Fruit fly (Drosophila melanogaster) whole organism, embryonic: ENCODE results near the gene alpha-Est7.

Source experiments
- CG1024 ChIP-seq: fragments of 200-800 bp; sonication (Bioruptor generic); IDR thresholded peaks from 2 replicates; pipeline ENCODE4 v1.3.6; 2022; ENCODE audit warnings: missing biosample characterization, missing genetic modification characterization
- CG10274 ChIP-seq: fragments of 200-800 bp; sonication (Bioruptor generic); optimal IDR thresholded peaks from 3 replicates; lab custom pipeline; 2017; ENCODE audit warnings: missing biosample characterization, mild to moderate bottlenecking, missing genetic modification characterization
- CG10366 ChIP-seq: fragments of 200-800 bp; sonication (Bioruptor generic); IDR thresholded peaks from 2 replicates; pipeline ENCODE4 v1.3.6; 2022; ENCODE audit warnings: missing biosample characterization, missing genetic modification characterization
- CG11093 ChIP-seq: fragments of 200-800 bp; sonication (Bioruptor generic); IDR thresholded peaks from 3 replicates; pipeline ENCODE4 v1.3.6; 2022; ENCODE audit warnings: missing biosample characterization, missing genetic modification characterization
- CG12659 ChIP-seq: fragments of 200-800 bp; sonication (Bioruptor generic); optimal IDR thresholded peaks from 3 replicates; lab custom pipeline; 2017; ENCODE audit warnings: mild to moderate bottlenecking, missing biosample characterization, missing genetic modification reagents, missing genetic modification characterization
- CG14050 ChIP-seq: fragments of 200-800 bp; sonication (Bioruptor generic); IDR thresholded peaks from 3 replicates; pipeline ENCODE4 v1.3.6; 2022; ENCODE audit warnings: missing biosample characterization, missing genetic modification characterization
- CG15479 ChIP-seq: fragments of 200-800 bp; sonication (Bioruptor generic); optimal IDR thresholded peaks from 3 replicates; lab custom pipeline; 2019; ENCODE audit warnings: missing biosample characterization, mild to moderate bottlenecking, missing genetic modification characterization, moderate library complexity
- CG15601 ChIP-seq: fragments of 200-800 bp; sonication (Bioruptor generic); optimal IDR thresholded peaks from 3 replicates; lab custom pipeline; 2019; ENCODE audit warnings: missing biosample characterization, mild to moderate bottlenecking, missing genetic modification characterization, moderate library complexity
- CG1603 ChIP-seq: fragments of 200-800 bp; sonication (Bioruptor generic); optimal IDR thresholded peaks from 2 replicates; lab custom pipeline; 2019; ENCODE audit warnings: missing biosample characterization, mild to moderate bottlenecking, missing genetic modification characterization, moderate library complexity
- CG16815 ChIP-seq: fragments of 200-800 bp; sonication (Bioruptor generic); optimal IDR thresholded peaks from 3 replicates; lab custom pipeline; 2017; ENCODE audit warnings: missing biosample characterization, mild to moderate bottlenecking, missing genetic modification characterization
- CG17328 ChIP-seq: fragments of 200-800 bp; sonication (Bioruptor generic); IDR thresholded peaks from 2 replicates; pipeline ENCODE4 v1.3.6; 2022; ENCODE audit warnings: missing biosample characterization, missing genetic modification characterization
- CG17359 ChIP-seq: fragments of 200-800 bp; sonication (Bioruptor generic); optimal IDR thresholded peaks from 3 replicates; lab custom pipeline; 2018; ENCODE audit warnings: missing biosample characterization, mild to moderate bottlenecking, missing genetic modification characterization, moderate library complexity
- CG17568 ChIP-seq: fragments of 200-800 bp; sonication (Bioruptor generic); optimal IDR thresholded peaks from 2 replicates; lab custom pipeline; 2018; ENCODE audit warnings: missing biosample characterization, mild to moderate bottlenecking, missing genetic modification characterization, moderate library complexity
- CG30020 ChIP-seq: fragments of 200-800 bp; optimal IDR thresholded peaks from 2 replicates; lab custom pipeline; 2019; ENCODE audit warnings: missing biosample characterization, mild to moderate bottlenecking, missing genetic modification characterization, moderate library complexity
- CG31388 ChIP-seq: fragments of 200-800 bp; sonication (Bioruptor generic); optimal IDR thresholded peaks from 2 replicates; lab custom pipeline; 2016; ENCODE audit warnings: missing biosample characterization, missing genetic modification characterization
- CG31441 ChIP-seq: fragments of 200-800 bp; sonication (Bioruptor generic); IDR thresholded peaks from 2 replicates; pipeline ENCODE4 v1.3.6; 2022; ENCODE audit warnings: missing biosample characterization, missing genetic modification characterization
- CG3407 ChIP-seq: fragments of 200-800 bp; sonication (Bioruptor generic); optimal IDR thresholded peaks from 2 replicates; lab custom pipeline; 2018; ENCODE audit warnings: missing biosample characterization, mild to moderate bottlenecking, missing genetic modification characterization
- CG6689 ChIP-seq: fragments of 200-800 bp; sonication (Bioruptor generic); IDR thresholded peaks from 2 replicates; pipeline ENCODE4 v1.3.6; 2022; ENCODE audit warnings: missing biosample characterization, missing genetic modification characterization
- CG8944 ChIP-seq: fragments of 200-800 bp; sonication (Bioruptor generic); optimal IDR thresholded peaks from 3 replicates; lab custom pipeline; 2016; ENCODE audit warnings: missing biosample characterization, missing genetic modification characterization
- CHES-1-like ChIP-seq: fragments of 200-800 bp; sonication (Bioruptor generic); optimal IDR thresholded peaks from 2 replicates; lab custom pipeline; 2016; ENCODE audit warnings: missing biosample characterization, missing genetic modification characterization
- Dad ChIP-seq: fragments of 200-800 bp; sonication (Bioruptor generic); optimal IDR thresholded peaks from 3 replicates; lab custom pipeline; 2016; ENCODE audit warnings: missing biosample characterization, missing genetic modification characterization
- Dip2 ChIP-seq: fragments of 200-800 bp; sonication (Bioruptor generic); IDR thresholded peaks from 2 replicates; pipeline ENCODE4 v1.3.6; 2022; ENCODE audit warnings: missing biosample characterization, missing genetic modification characterization
- Gsc ChIP-seq: fragments of 200-800 bp; sonication (Bioruptor generic); IDR thresholded peaks from 2 replicates; pipeline ENCODE4 v1.3.6; 2022; ENCODE audit warnings: missing biosample characterization, missing genetic modification characterization
- Gug ChIP-seq: fragments of 200-800 bp; sonication (Bioruptor generic); IDR thresholded peaks from 4 replicates; pipeline ENCODE4 v1.3.6; 2022; ENCODE audit warnings: missing biosample characterization, missing genetic modification characterization
- HHEX ChIP-seq: fragments of 200-800 bp; sonication (Bioruptor generic); optimal IDR thresholded peaks from 3 replicates; lab custom pipeline; 2017; ENCODE audit warnings: missing biosample characterization, mild to moderate bottlenecking, missing genetic modification characterization, missing genetic modification reagents
- Hand ChIP-seq: fragments of 200-800 bp; sonication (Bioruptor generic); optimal IDR thresholded peaks from 2 replicates; lab custom pipeline; 2017; ENCODE audit warnings: mild to moderate bottlenecking, missing biosample characterization, missing genetic modification reagents, missing genetic modification characterization
- Nf-YB ChIP-seq: fragments of 200-800 bp; sonication (Bioruptor generic); optimal IDR thresholded peaks from 3 replicates; lab custom pipeline; 2019; ENCODE audit warnings: missing biosample characterization, mild to moderate bottlenecking, missing genetic modification characterization, moderate library complexity
- Optix ChIP-seq: fragments of 200-800 bp; sonication (Bioruptor generic); IDR thresholded peaks from 3 replicates; pipeline ENCODE4 v1.3.6; 2022; ENCODE audit warnings: missing biosample characterization, missing genetic modification characterization
- Sry-δ ChIP-seq: fragments of 200-800 bp; sonication (Bioruptor generic); optimal IDR thresholded peaks from 2 replicates; lab custom pipeline; 2016; ENCODE audit warnings: missing biosample characterization, missing genetic modification characterization
- Tbp ChIP-seq: fragments of >200 bp; optimal IDR thresholded peaks from 2 replicates; lab custom pipeline; 2018; ENCODE audit warnings: missing biosample characterization, missing genetic modification characterization
- br ChIP-seq: fragments of >200 bp; optimal IDR thresholded peaks from 2 replicates; lab custom pipeline; 2017
- cad ChIP-seq: fragments of >200 bp; optimal IDR thresholded peaks from 2 replicates; lab custom pipeline; 2017; ENCODE audit warnings: missing biosample characterization, missing genetic modification characterization
- cg ChIP-seq: fragments of 200-800 bp; sonication (Bioruptor generic); optimal IDR thresholded peaks from 3 replicates; lab custom pipeline; 2019; ENCODE audit warnings: missing biosample characterization, mild to moderate bottlenecking, missing genetic modification characterization, moderate library complexity
- crc ChIP-seq: fragments of 200-800 bp; sonication (Bioruptor generic); optimal IDR thresholded peaks from 2 replicates; lab custom pipeline; 2016; ENCODE audit warnings: missing biosample characterization, missing genetic modification characterization
- cwo ChIP-seq: fragments of 200-800 bp; sonication (Bioruptor generic); optimal IDR thresholded peaks from 3 replicates; lab custom pipeline; 2017; ENCODE audit warnings: missing biosample characterization, missing genetic modification characterization, mild to moderate bottlenecking, moderate library complexity, missing genetic modification reagents
- dpn ChIP-seq, 2 experiments: fragments of 200-800 bp; sonication (Bioruptor generic); optimal IDR thresholded peaks; 3 replicates each; lab custom pipeline; 2016; ENCODE audit warnings: missing biosample characterization in 2 of 2, missing genetic modification characterization in 2 of 2
- emc ChIP-seq: fragments of 200-800 bp; sonication (Bioruptor generic); optimal IDR thresholded peaks from 2 replicates; lab custom pipeline; 2016; ENCODE audit warnings: missing biosample characterization, missing genetic modification characterization
- fd102C ChIP-seq: fragments of 200-800 bp; sonication (Bioruptor generic); optimal IDR thresholded peaks from 2 replicates; lab custom pipeline; 2018; ENCODE audit warnings: missing biosample characterization, mild to moderate bottlenecking, missing genetic modification characterization, moderate library complexity
- gem ChIP-seq: fragments of 200-800 bp; sonication (Bioruptor generic); optimal IDR thresholded peaks from 2 replicates; lab custom pipeline; 2019; ENCODE audit warnings: missing biosample characterization, mild to moderate bottlenecking, missing genetic modification characterization, moderate library complexity
- grau ChIP-seq: fragments of 200-800 bp; optimal IDR thresholded peaks from 3 replicates; lab custom pipeline; 2019; ENCODE audit warnings: missing biosample characterization, mild to moderate bottlenecking, missing genetic modification characterization, moderate library complexity
- ind ChIP-seq: fragments of 200-800 bp; sonication (Bioruptor generic); optimal IDR thresholded peaks from 3 replicates; lab custom pipeline; 2016; ENCODE audit warnings: missing biosample characterization, missing genetic modification characterization
- jing ChIP-seq: fragments of 200-800 bp; sonication (Bioruptor generic); optimal IDR thresholded peaks from 2 replicates; lab custom pipeline; 2018; ENCODE audit warnings: missing biosample characterization, mild to moderate bottlenecking, missing genetic modification characterization
- ken ChIP-seq: fragments of 200-800 bp; sonication (Bioruptor generic); IDR thresholded peaks from 3 replicates; pipeline ENCODE4 v1.3.6; 2022; ENCODE audit warnings: missing biosample characterization, missing genetic modification characterization
- lbe ChIP-seq: fragments of 200-800 bp; sonication (Bioruptor generic); optimal IDR thresholded peaks from 2 replicates; lab custom pipeline; 2016; ENCODE audit warnings: missing biosample characterization, mild to moderate bottlenecking, missing genetic modification characterization
- maf-S ChIP-seq: fragments of 200-800 bp; sonication (Bioruptor generic); optimal IDR thresholded peaks from 2 replicates; lab custom pipeline; 2016; ENCODE audit warnings: missing biosample characterization, missing genetic modification characterization
- nerfin-2 ChIP-seq: fragments of 200-800 bp; sonication (Bioruptor generic); IDR thresholded peaks from 2 replicates; pipeline ENCODE4 v1.3.6; 2022; ENCODE audit warnings: missing biosample characterization, missing genetic modification characterization; ENCODE audit not compliant: partially characterized antibody
- sim ChIP-seq: fragments of 200-800 bp; sonication (Bioruptor generic); IDR thresholded peaks from 2 replicates; pipeline ENCODE4 v1.3.6; 2022; ENCODE audit warnings: missing biosample characterization, missing genetic modification characterization
- slp2 ChIP-seq: fragments of 200-800 bp; sonication (Bioruptor generic); optimal IDR thresholded peaks from 2 replicates; lab custom pipeline; 2016; ENCODE audit warnings: missing biosample characterization, missing genetic modification characterization
- tin ChIP-seq: fragments of 200-800 bp; sonication (Bioruptor generic); optimal IDR thresholded peaks from 3 replicates; lab custom pipeline; 2016; ENCODE audit warnings: missing biosample characterization, missing genetic modification characterization
- tio ChIP-seq: fragments of 200-800 bp; sonication (Bioruptor generic); optimal IDR thresholded peaks from 2 replicates; lab custom pipeline; 2017; ENCODE audit warnings: missing biosample characterization, missing genetic modification characterization, inconsistent platforms
- tna ChIP-seq: fragments of 200-800 bp; sonication (Bioruptor generic); IDR thresholded peaks from 2 replicates; pipeline ENCODE4 v1.3.6; 2022; ENCODE audit warnings: missing biosample characterization, missing genetic modification characterization; ENCODE audit not compliant: partially characterized antibody
- trem ChIP-seq: fragments of 200-800 bp; optimal IDR thresholded peaks from 3 replicates; lab custom pipeline; 2019; ENCODE audit warnings: missing biosample characterization, mild to moderate bottlenecking, missing genetic modification characterization, moderate library complexity

alpha-Est7 gene

dm6 chr3R:7492099-7492498 is 31.5 kb downstream of the alpha-Est7 start (continued):
- TF ChIP-seq trem (tag; lab: Kevin White, UChicago), result no peak
- TF ChIP-seq crc (GFP tag; lab: Kevin White, UChicago), result no peak
- TF ChIP-seq CG1024, result 0 out of 2 replicates have a peak, but pooled peaks have one; percentile 28
- no peak for TF ChIP-seq CG14050 (GFP tag; lab: Robert Waterston, UW)
- no peak for TF ChIP-seq Hand
- TF ChIP-seq CG1603 (tag; lab: Kevin White, UChicago), result peak; percentile 34
- 0 out of 2 replicates have a peak, but pooled peaks have one; percentile 10 for TF ChIP-seq CG31441 (GFP tag; lab: Robert Waterston, UW)
- TF ChIP-seq CG12659 (GFP tag; lab: Kevin White, UChicago), result peak; percentile 12
- TF ChIP-seq Nf-YB (GFP tag; lab: Kevin White, UChicago), result no peak
- TF ChIP-seq cwo, result no peak
- TF ChIP-seq dpn (GFP tag; optimal IDR thresholded peaks at IDR 0.05; lab: Kevin White, UChicago), result peak; percentile 15 to 40
- peak; percentile 22 for TF ChIP-seq grau (tag; lab: Kevin White, UChicago)
- TF ChIP-seq sim (GFP tag; lab: Robert Waterston, UW), result no peak
- TF ChIP-seq tio, result no peak
- TF ChIP-seq CG8944, result no peak
- TF ChIP-seq cg, result no peak
- TF ChIP-seq ind, result peak; percentile 6
- no peak for TF ChIP-seq emc (GFP tag; lab: Kevin White, UChicago)
- TF ChIP-seq CG17328 (GFP tag; lab: Robert Waterston, UW), result no peak
- no peak for TF ChIP-seq lbe (GFP tag; lab: Kevin White, UChicago)
- no peak for TF ChIP-seq Dip2 (GFP tag; lab: Robert Waterston, UW)
- no peak for TF ChIP-seq jing (GFP tag; lab: Kevin White, UChicago)
- TF ChIP-seq CG6689, result no peak
- peak; percentile 51 for TF ChIP-seq gem
- TF ChIP-seq Sry-δ (GFP tag; lab: Kevin White, UChicago), result no peak
- TF ChIP-seq Tbp (GFP tag; lab: Kevin White, UChicago), result no peak
- no peak for TF ChIP-seq fd102C (GFP tag; lab: Kevin White, UChicago)
- TF ChIP-seq tna (GFP tag; lab: Robert Waterston, UW), result peak; percentile 92
- no peak for TF ChIP-seq CG16815 (GFP tag; lab: Kevin White, UChicago)
- TF ChIP-seq CG30020 (tag; lab: Kevin White, UChicago), result no peak
- TF ChIP-seq Optix (GFP tag; lab: Robert Waterston, UW), result no peak
- peak; percentile 26; the same call in 1 of the 2 replicates for TF ChIP-seq CG10366 (GFP tag; lab: Robert Waterston, UW)
- TF ChIP-seq CHES-1-like, result no peak
- TF ChIP-seq CG3407 (GFP tag; lab: Kevin White, UChicago), result no peak
- TF ChIP-seq HHEX, result no peak
- no peak for TF ChIP-seq CG31388
- no peak for TF ChIP-seq br (lab: Kevin White, UChicago)
- TF ChIP-seq CG17568 (GFP tag; lab: Kevin White, UChicago), result no peak
- TF ChIP-seq maf-S, result no peak
- no peak for TF ChIP-seq Dad
- TF ChIP-seq nerfin-2 (GFP tag; lab: Robert Waterston, UW), result peak; percentile 78
- TF ChIP-seq CG15601 (tag; lab: Kevin White, UChicago), result no peak
- TF ChIP-seq tin (GFP tag; lab: Kevin White, UChicago), result peak; percentile 4
- TF ChIP-seq Gug, result no peak
- TF ChIP-seq CG11093 (GFP tag; lab: Robert Waterston, UW), result no peak
- TF ChIP-seq CG10274 (GFP tag; lab: Kevin White, UChicago), result no peak
- no peak for TF ChIP-seq ken (GFP tag; lab: Robert Waterston, UW)
- peak; percentile 28 for TF ChIP-seq CG17359 (tag; lab: Kevin White, UChicago)
- TF ChIP-seq cad (GFP tag; lab: Kevin White, UChicago), result no peak
- no peak for TF ChIP-seq Gsc
- no peak for TF ChIP-seq slp2
- no peak for TF ChIP-seq CG15479 (GFP tag; lab: Kevin White, UChicago)
